Fruit fly (Drosophila melanogaster) whole organism, embryonic: ENCODE measurements around the gene CG43750.

Experiments used
- Antp ChIP-seq: fragments of 200-800 bp; sonication (Bioruptor generic); optimal IDR thresholded peaks from 3 replicates; lab custom pipeline; 2016; ENCODE audit warnings: missing biosample characterization, missing genetic modification characterization
- B-H2 ChIP-seq: fragments of 200-800 bp; sonication (Bioruptor generic); optimal IDR thresholded peaks from 2 replicates; lab custom pipeline; 2018; ENCODE audit warnings: missing biosample characterization, mild to moderate bottlenecking, missing genetic modification characterization
- BtbVII ChIP-seq: fragments of 200-800 bp; sonication (Bioruptor generic); optimal IDR thresholded peaks from 3 replicates; lab custom pipeline; 2017; ENCODE audit warnings: missing biosample characterization, mild to moderate bottlenecking, missing genetic modification characterization
- CG10462 ChIP-seq: fragments of 200-800 bp; sonication (Bioruptor generic); optimal IDR thresholded peaks from 2 replicates; lab custom pipeline; 2016; ENCODE audit warnings: missing biosample characterization, missing genetic modification characterization
- CG10654 ChIP-seq: fragments of 200-800 bp; sonication (Bioruptor generic); optimal IDR thresholded peaks from 2 replicates; lab custom pipeline; 2016; ENCODE audit warnings: missing biosample characterization, missing genetic modification characterization
- CG12391 ChIP-seq: fragments of 200-800 bp; sonication (Bioruptor generic); optimal IDR thresholded peaks from 3 replicates; lab custom pipeline; 2018; ENCODE audit warnings: missing biosample characterization, mild to moderate bottlenecking, missing genetic modification characterization, moderate library complexity
- CG12659 ChIP-seq: fragments of 200-800 bp; sonication (Bioruptor generic); optimal IDR thresholded peaks from 3 replicates; lab custom pipeline; 2017; ENCODE audit warnings: mild to moderate bottlenecking, missing biosample characterization, missing genetic modification reagents, missing genetic modification characterization
- CG12942 ChIP-seq: fragments of 200-800 bp; sonication (Bioruptor generic); optimal IDR thresholded peaks from 3 replicates; lab custom pipeline; 2016; ENCODE audit warnings: missing biosample characterization, missing genetic modification characterization
- CG13123 ChIP-seq: fragments of 200-800 bp; sonication (Bioruptor generic); optimal IDR thresholded peaks from 2 replicates; lab custom pipeline; 2016; ENCODE audit warnings: missing biosample characterization, missing genetic modification characterization
- CG14710 ChIP-seq: fragments of 200-800 bp; sonication (Bioruptor generic); optimal IDR thresholded peaks from 3 replicates; lab custom pipeline; 2019; ENCODE audit warnings: missing biosample characterization, mild to moderate bottlenecking, missing genetic modification characterization, moderate library complexity
- CG15514 ChIP-seq: fragments of 200-800 bp; sonication (Bioruptor generic); optimal IDR thresholded peaks from 3 replicates; lab custom pipeline; 2017; ENCODE audit warnings: missing biosample characterization, missing genetic modification characterization, mild to moderate bottlenecking, moderate library complexity, missing genetic modification reagents
- CG1647 ChIP-seq: fragments of 200-800 bp; sonication (Bioruptor generic); optimal IDR thresholded peaks from 3 replicates; lab custom pipeline; 2016; ENCODE audit warnings: missing biosample characterization, missing genetic modification characterization
- CG18262 ChIP-seq: fragments of 200-800 bp; optimal IDR thresholded peaks from 3 replicates; lab custom pipeline; 2019; ENCODE audit warnings: missing biosample characterization, mild to moderate bottlenecking, missing genetic modification characterization, moderate library complexity
- CG18764 ChIP-seq: fragments of 200-800 bp; sonication (Bioruptor generic); optimal IDR thresholded peaks from 3 replicates; lab custom pipeline; 2016; ENCODE audit warnings: missing biosample characterization, missing genetic modification characterization
- CG31365 ChIP-seq: fragments of 200-800 bp; sonication (Bioruptor generic); optimal IDR thresholded peaks from 2 replicates; lab custom pipeline; 2018; ENCODE audit warnings: missing biosample characterization, mild to moderate bottlenecking, missing genetic modification characterization
- CG32532 ChIP-seq: fragments of 200-800 bp; sonication (Bioruptor generic); IDR thresholded peaks from 2 replicates; pipeline ENCODE4 v1.3.6; 2022; ENCODE audit warnings: missing biosample characterization, missing genetic modification characterization
- CG4360 ChIP-seq: fragments of 200-800 bp; sonication (Bioruptor generic); IDR thresholded peaks from 2 replicates; pipeline ENCODE4 v1.3.6; 2022; ENCODE audit warnings: missing biosample characterization, missing genetic modification characterization
- CG7745 ChIP-seq: fragments of 200-800 bp; sonication (Bioruptor generic); optimal IDR thresholded peaks from 2 replicates; lab custom pipeline; 2018; ENCODE audit warnings: missing biosample characterization, mild to moderate bottlenecking, missing genetic modification characterization, moderate library complexity
- CG7839 ChIP-seq: fragments of 200-800 bp; sonication (Bioruptor generic); optimal IDR thresholded peaks from 3 replicates; lab custom pipeline; 2018; ENCODE audit warnings: missing biosample characterization, mild to moderate bottlenecking, missing genetic modification characterization, moderate library complexity
- CG8089 ChIP-seq: fragments of 200-800 bp; sonication (Bioruptor generic); optimal IDR thresholded peaks from 3 replicates; lab custom pipeline; 2016; ENCODE audit warnings: missing biosample characterization, missing genetic modification characterization
- CG9437 ChIP-seq: fragments of 200-800 bp; sonication (Bioruptor generic); optimal IDR thresholded peaks from 2 replicates; lab custom pipeline; 2018; ENCODE audit warnings: missing biosample characterization, mild to moderate bottlenecking, missing genetic modification characterization
- CG9932 ChIP-seq: fragments of 200-800 bp; sonication (Bioruptor generic); IDR thresholded peaks from 2 replicates; pipeline ENCODE4 v1.3.6; 2022; ENCODE audit warnings: missing biosample characterization, missing genetic modification characterization
- CoRest ChIP-seq: fragments of 200-800 bp; sonication (Bioruptor generic); optimal IDR thresholded peaks from 3 replicates; lab custom pipeline; 2018; ENCODE audit warnings: missing biosample characterization, mild to moderate bottlenecking, missing genetic modification characterization, moderate library complexity
- Dref ChIP-seq: fragments of 200-800 bp; sonication (Bioruptor generic); IDR thresholded peaks from 2 replicates; pipeline ENCODE4 v1.3.6; 2022; ENCODE audit warnings: missing biosample characterization, missing genetic modification characterization
- Elba2 ChIP-seq: fragments of 200-800 bp; sonication (Bioruptor generic); optimal IDR thresholded peaks from 3 replicates; lab custom pipeline; 2016; ENCODE audit warnings: missing biosample characterization, missing genetic modification characterization
- Ets65A ChIP-seq: fragments of 200-800 bp; sonication (Bioruptor generic); peaks from one replicate; lab custom pipeline; 2016; ENCODE audit warnings: missing biosample characterization, missing genetic modification characterization
- Ets97D ChIP-seq: fragments of 200-800 bp; sonication (Bioruptor generic); optimal IDR thresholded peaks from 3 replicates; lab custom pipeline; 2016; ENCODE audit warnings: missing biosample characterization, missing genetic modification characterization
- H15 ChIP-seq: fragments of 200-800 bp; sonication (Bioruptor generic); IDR thresholded peaks from 3 replicates; pipeline ENCODE4 v1.3.6; 2022; ENCODE audit warnings: missing biosample characterization, missing genetic modification characterization
- MESR4 ChIP-seq: fragments of 200-800 bp; sonication (Bioruptor generic); optimal IDR thresholded peaks from 2 replicates; lab custom pipeline; 2018; ENCODE audit warnings: missing biosample characterization, mild to moderate bottlenecking, missing genetic modification characterization, moderate library complexity
- Mad ChIP-seq: fragments of 200-800 bp; sonication (Bioruptor generic); optimal IDR thresholded peaks from 2 replicates; lab custom pipeline; 2016; ENCODE audit warnings: missing biosample characterization, missing genetic modification characterization
- Med ChIP-seq: fragments of 200-800 bp; sonication (Bioruptor generic); peaks from one replicate; lab custom pipeline; 2016; ENCODE audit warnings: missing biosample characterization, missing genetic modification characterization, mild to moderate bottlenecking, inconsistent platforms, moderate library complexity
- PHDP ChIP-seq: fragments of 200-800 bp; sonication (Bioruptor generic); optimal IDR thresholded peaks from 3 replicates; lab custom pipeline; 2018; ENCODE audit warnings: missing biosample characterization, mild to moderate bottlenecking, missing genetic modification characterization, moderate library complexity
- Pdp1 ChIP-seq, 2 experiments: fragments of 200-800 bp; sonication (Bioruptor generic); optimal IDR thresholded peaks; 3 replicates each; lab custom pipeline; 2016; ENCODE audit warnings: missing biosample characterization in 2 of 2, missing genetic modification characterization in 2 of 2, mild to moderate bottlenecking in 1 of 2, moderate library complexity in 1 of 2
- Sox100B ChIP-seq: fragments of 200-800 bp; sonication (Bioruptor generic); optimal IDR thresholded peaks from 3 replicates; lab custom pipeline; 2018; ENCODE audit warnings: missing biosample characterization, mild to moderate bottlenecking, missing genetic modification characterization
- amos ChIP-seq: fragments of 200-800 bp; sonication (Bioruptor generic); IDR thresholded peaks from 2 replicates; pipeline ENCODE4 v1.3.6; 2022; ENCODE audit warnings: missing biosample characterization, missing genetic modification characterization; ENCODE audit not compliant: partially characterized antibody
- chif ChIP-seq, 2 experiments: fragments of 200-800 bp; sonication (Bioruptor generic); optimal IDR thresholded peaks; 3 replicates each; lab custom pipeline; 2016; ENCODE audit warnings: missing biosample characterization in 2 of 2, missing genetic modification characterization in 2 of 2
- ci ChIP-seq: fragments of 200-800 bp; sonication (Bioruptor generic); IDR thresholded peaks from 3 replicates; pipeline ENCODE4 v1.3.6; 2022; ENCODE audit warnings: missing biosample characterization, missing genetic modification characterization
- dati ChIP-seq: fragments of 200-800 bp; sonication (Bioruptor generic); IDR thresholded peaks from 2 replicates; pipeline ENCODE4 v1.3.6; 2022; ENCODE audit warnings: missing biosample characterization, missing genetic modification characterization
- hbn ChIP-seq: fragments of 200-800 bp; sonication (Bioruptor generic); IDR thresholded peaks from 2 replicates; pipeline ENCODE4 v1.3.6; 2022; ENCODE audit warnings: missing biosample characterization, missing genetic modification characterization; ENCODE audit not compliant: partially characterized antibody
- lab ChIP-seq: fragments of 200-800 bp; sonication (Bioruptor generic); optimal IDR thresholded peaks from 3 replicates; lab custom pipeline; 2017; ENCODE audit warnings: missing biosample characterization, missing genetic modification characterization, mild to moderate bottlenecking, moderate library complexity, missing genetic modification reagents
- nom ChIP-seq: fragments of 200-800 bp; sonication (Bioruptor generic); optimal IDR thresholded peaks from 2 replicates; lab custom pipeline; 2017; ENCODE audit warnings: missing biosample characterization, missing genetic modification characterization, mild to moderate bottlenecking, moderate library complexity, missing genetic modification reagents
- onecut ChIP-seq: fragments of 200-800 bp; sonication (Bioruptor generic); IDR thresholded peaks from 2 replicates; pipeline ENCODE4 v1.3.6; 2022; ENCODE audit warnings: missing biosample characterization, missing genetic modification characterization
- pita ChIP-seq: fragments of 200-800 bp; sonication (Bioruptor generic); optimal IDR thresholded peaks from 2 replicates; lab custom pipeline; 2017; ENCODE audit warnings: missing biosample characterization, mild to moderate bottlenecking, missing genetic modification characterization
- sd ChIP-seq: fragments of 200-800 bp; sonication (Bioruptor generic); optimal IDR thresholded peaks from 3 replicates; lab custom pipeline; 2018; ENCODE audit warnings: missing biosample characterization, mild to moderate bottlenecking, missing genetic modification characterization, moderate library complexity
- slbo ChIP-seq: fragments of 200-800 bp; sonication (Bioruptor generic); IDR thresholded peaks from 2 replicates; pipeline ENCODE4 v1.3.6; 2022; ENCODE audit warnings: missing biosample characterization, missing genetic modification characterization
- sqz ChIP-seq: fragments of 200-800 bp; sonication (Bioruptor generic); optimal IDR thresholded peaks from 3 replicates; lab custom pipeline; 2018; ENCODE audit warnings: missing biosample characterization, mild to moderate bottlenecking, missing genetic modification characterization
- stwl ChIP-seq: fragments of 200-800 bp; sonication (Bioruptor generic); optimal IDR thresholded peaks from 3 replicates; lab custom pipeline; 2018; ENCODE audit warnings: missing biosample characterization, mild to moderate bottlenecking, missing genetic modification characterization, moderate library complexity
- trh ChIP-seq: fragments of 200-800 bp; sonication (Bioruptor generic); optimal IDR thresholded peaks from 2 replicates; lab custom pipeline; 2016; ENCODE audit warnings: missing biosample characterization, missing genetic modification characterization
- zfh2 ChIP-seq: fragments of 200-800 bp; sonication (Bioruptor generic); optimal IDR thresholded peaks from 2 replicates; lab custom pipeline; 2016; ENCODE audit warnings: missing biosample characterization, missing genetic modification characterization

CG43750 gene

DNA sequence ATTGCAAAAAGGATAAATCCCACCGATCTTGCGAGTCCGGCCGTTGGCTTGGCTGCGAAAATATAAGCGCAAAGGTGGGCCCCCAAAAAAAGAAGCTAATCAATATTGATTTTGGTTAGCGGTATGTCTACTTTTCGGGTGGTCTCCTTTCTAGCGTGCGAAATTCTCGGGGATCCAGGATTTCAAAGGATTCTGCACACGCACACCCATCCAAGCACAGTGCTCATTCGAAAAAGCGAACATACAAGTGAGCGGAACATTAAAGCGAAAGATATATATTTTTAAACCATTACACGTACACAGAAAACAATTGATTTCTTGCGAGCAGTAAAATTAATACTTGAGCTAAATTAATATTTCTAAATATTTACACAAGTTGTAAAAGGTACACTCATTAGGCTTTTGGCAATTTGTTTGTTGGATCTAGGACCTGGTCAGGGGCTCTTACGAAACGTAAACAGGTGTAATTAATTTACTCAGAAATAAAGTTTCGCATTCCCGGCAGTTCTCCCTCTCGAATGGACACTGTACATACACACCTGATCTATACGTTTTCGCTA, 24.8 kb downstream of the CG43750 start (continued):
- TF ChIP-seq CG12391 (tag; lab: Kevin White, UChicago) (no peak), CG18262 (tag; lab: Kevin White, UChicago) (peak; percentile 11), lab (GFP tag; lab: Kevin White, UChicago) (no peak), Elba2 (no peak), CG1647 (GFP tag; lab: Kevin White, UChicago) (no peak), zfh2 (GFP tag; lab: Kevin White, UChicago) (no peak), dati (GFP tag; lab: Robert Waterston, UW) (no peak), Antp (GFP tag; lab: Kevin White, UChicago) (no peak), onecut (0 out of 2 replicates have a peak, but pooled peaks have one; percentile 11), Mad (no peak), CG7745 (no peak), CG12942 (GFP tag; lab: Kevin White, UChicago) (no peak), pita (no peak), CG10462 (GFP tag; lab: Kevin White, UChicago) (no peak), CG18764 (GFP tag; lab: Kevin White, UChicago) (no peak), stwl (tag; lab: Kevin White, UChicago) (no peak), B-H2 (GFP tag; lab: Kevin White, UChicago) (no peak), CG12659 (GFP tag; lab: Kevin White, UChicago) (no peak), BtbVII (GFP tag; lab: Kevin White, UChicago) (peak; percentile 41), CG8089 (GFP tag; lab: Kevin White, UChicago) (no peak), Sox100B (GFP tag; lab: Kevin White, UChicago) (no peak)
- TF ChIP-seq, all 482 proteins: peak for 16

- TF ChIP-seq CG7839 (peak; percentile 4), CG10654 (no peak), CG31365 (no peak), CG32532 (GFP tag; lab: Robert Waterston, UW) (peak; percentile 29; the same call in 1 of the 2 replicates), amos (GFP tag; lab: Robert Waterston, UW) (no peak), CG14710 (peak; percentile 88), ci (GFP tag; lab: Robert Waterston, UW) (0 out of 3 replicates have a peak, but pooled peaks have one; percentile 36), CG15514 (peak; percentile 91), CG9437 (GFP tag; lab: Kevin White, UChicago) (no peak), Antp (GFP tag; lab: Kevin White, UChicago) (no peak), nom (GFP tag; lab: Kevin White, UChicago) (peak; percentile 32), Dref (GFP tag; lab: Robert Waterston, UW) (peak; percentile 41), hbn (no peak), CoRest (tag; lab: Kevin White, UChicago) (peak; percentile 38), sqz (GFP tag; lab: Kevin White, UChicago) (peak; percentile 4), CG9932 (GFP tag; lab: Robert Waterston, UW) (peak; percentile 31), H15 (no peak), CG4360 (GFP tag; lab: Robert Waterston, UW) (no peak), PHDP (no peak), Ets65A (GFP tag; lab: Kevin White, UChicago) (peak; percentile 77), sd (peak; percentile 46), trh (GFP tag; lab: Kevin White, UChicago) (no peak), Pdp1 (GFP tag; optimal IDR thresholded peaks at IDR 0.05; lab: Kevin White, UChicago) (peak in 1 of 2 experiments; percentile 85), MESR4 (peak; percentile 71), CG13123 (GFP tag; lab: Kevin White, UChicago) (no peak), chif (GFP tag; optimal IDR thresholded peaks at IDR 0.05; lab: Kevin White, UChicago) (no peak), Ets97D (GFP tag; lab: Kevin White, UChicago) (peak; percentile 57), Med (GFP tag; lab: Kevin White, UChicago) (peak; percentile 64), slbo (GFP tag; lab: Robert Waterston, UW) (peak; percentile 40; the same call in 1 of the 2 replicates)
Observed at dm6 chr2L:2365077-2365651, 25.3 kb downstream of the CG43750 start, which contains the start of the genes Rab5 and Axud1. TSS of gene Rab5 (minus strand) at chr2L:2365273. TSS of gene Axud1 (plus strand) at chr2L:2365345.
